Fruit fly (Drosophila melanogaster): Measurements from ENCODE around the gene Lrpprc2.

The Lrpprc2 gene

dm6 chrX:1460278-1460872, at the start of gene Lrpprc2:
Gene Lrpprc2, minus strand, starts transcription at chrX:1460617.
- no peak for TF ChIP-seq noc (tag; optimal IDR thresholded peaks at IDR 0.05)

dm6 chrX:1508241-1508823, 47.9 kb upstream of the Lrpprc2 start:
- no peak for TF ChIP-seq noc (tag; optimal IDR thresholded peaks at IDR 0.05)

DNA sequence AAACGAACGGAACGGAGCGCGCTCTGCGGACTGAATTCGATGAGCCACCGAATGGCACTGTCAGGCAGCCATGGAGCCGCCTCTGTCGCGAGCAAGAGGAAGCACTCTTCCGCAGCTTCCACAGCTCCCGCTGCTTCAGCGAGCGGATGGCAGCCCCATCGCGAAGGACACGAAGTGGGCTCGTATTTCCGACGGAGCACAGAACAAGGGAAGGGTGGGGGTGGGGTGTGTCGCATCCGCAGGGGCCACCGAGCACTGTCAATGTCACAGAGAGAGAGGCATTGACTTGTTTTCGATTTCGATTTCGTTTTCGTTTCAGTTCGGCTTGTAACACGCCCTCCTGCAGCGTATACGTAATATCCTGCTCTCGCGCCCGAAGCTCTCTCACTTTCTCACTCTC, 47.3 kb upstream of the Lrpprc2 start, which contains the start of gene Nmdar2:
TSS of gene Nmdar2 (minus strand) at position 59 of the 400 bp plus-strand sequence.
- no peak for TF ChIP-seq noc (tag; optimal IDR thresholded peaks at IDR 0.05)

dm6 chrX:1482840-1483518, 22.6 kb upstream of the Lrpprc2 start, which contains the start of the genes sta and inc:
Gene sta, minus strand, starts transcription at chrX:1483413.
Gene inc, plus strand, starts transcription at chrX:1483479.
- peak; percentile 59 for TF ChIP-seq noc (tag; optimal IDR thresholded peaks at IDR 0.05)

DNA sequence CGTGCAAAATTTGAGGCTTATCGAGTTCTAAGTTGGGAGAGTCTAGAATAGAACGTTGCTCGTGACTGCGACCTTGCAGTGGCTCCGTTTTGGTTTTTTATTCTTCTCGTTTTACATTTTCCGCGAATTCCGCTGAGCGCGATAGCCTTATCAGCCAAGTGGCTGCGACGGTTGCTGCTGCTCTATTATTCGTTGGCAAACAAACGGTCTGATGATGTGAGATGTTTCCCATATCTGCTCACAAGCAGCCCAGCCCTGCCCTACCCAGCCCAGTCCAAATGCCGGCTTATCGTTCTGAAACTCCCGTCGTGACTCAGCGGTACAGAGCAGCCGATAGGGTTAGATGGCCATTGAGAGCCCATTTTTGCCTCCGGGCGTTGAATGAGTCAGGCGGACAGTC, 20.0 kb upstream of the Lrpprc2 start:
- no peak for TF ChIP-seq noc (tag; optimal IDR thresholded peaks at IDR 0.05)

DNA sequence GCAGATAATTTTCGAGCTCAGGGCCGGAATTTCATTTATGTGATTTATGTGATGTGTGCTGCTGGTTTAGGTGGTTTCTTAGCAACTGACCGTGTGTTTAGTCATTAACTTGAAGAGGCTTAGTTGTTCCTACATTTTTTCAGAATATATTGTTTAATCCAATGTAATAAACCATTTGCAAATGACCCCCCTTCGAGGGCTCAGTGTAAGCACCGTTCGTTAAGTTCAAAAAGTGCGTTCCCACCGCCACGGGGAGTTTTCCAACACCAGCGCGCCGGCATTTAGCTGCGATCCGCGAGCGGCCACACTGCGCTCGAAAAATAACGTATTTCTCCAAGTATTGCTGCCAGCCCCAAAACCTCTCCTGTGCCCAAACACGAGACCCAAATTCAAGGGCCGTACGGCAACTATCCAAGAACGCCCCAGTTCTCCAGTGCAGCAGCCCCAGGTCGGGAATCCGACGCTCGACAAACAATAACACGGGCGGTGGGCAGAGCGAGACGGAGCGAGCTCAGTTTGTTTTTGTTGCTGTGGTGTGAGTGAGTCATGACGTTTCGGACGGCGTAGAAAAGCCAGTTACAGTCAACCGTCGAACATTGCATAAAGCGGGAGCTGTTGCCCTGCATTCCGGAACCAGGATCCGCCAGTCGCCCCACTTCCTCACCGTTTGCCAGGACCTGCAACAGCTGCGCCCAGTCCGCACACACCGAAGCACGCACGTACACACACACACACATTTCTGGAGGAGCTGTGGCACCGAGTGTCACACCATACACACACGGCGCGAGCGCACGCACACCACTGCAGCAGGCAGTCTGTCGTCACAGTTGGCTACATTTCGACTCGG, 18.1 kb upstream of the Lrpprc2 start, which contains the start of gene rush:
TSS of gene rush (plus strand) at position 277 of the 847 bp plus-strand sequence.
- no peak for TF ChIP-seq noc (tag; optimal IDR thresholded peaks at IDR 0.05)

DNA sequence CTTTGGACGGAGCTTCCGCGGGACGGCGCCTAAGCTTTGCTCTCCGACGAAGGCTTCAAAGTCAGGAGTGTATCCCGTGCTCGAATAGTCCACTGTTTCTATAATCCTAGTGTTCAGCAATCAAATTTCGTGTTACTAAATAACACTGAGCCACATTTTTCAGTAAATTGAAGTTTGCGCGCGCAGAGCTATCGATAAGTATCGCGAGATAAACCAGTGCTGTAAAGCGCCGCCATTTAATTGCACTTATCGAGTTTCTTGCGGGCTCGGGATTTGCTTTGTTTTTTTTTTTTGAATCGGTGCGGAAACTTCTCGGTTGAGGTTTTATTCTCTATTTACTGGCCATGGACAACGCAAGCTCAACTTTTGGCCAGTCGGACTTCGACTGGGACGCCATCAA, 16.4 kb upstream of the Lrpprc2 start, which contains the start of the genes Rab27 and mei-38:
TSS of gene Rab27 (minus strand) at position 127 of the 400 bp plus-strand sequence.
TSS of gene mei-38 (plus strand) at position 216 of the 400 bp plus-strand sequence.
- no peak for TF ChIP-seq noc (tag; optimal IDR thresholded peaks at IDR 0.05)

- no peak for TF ChIP-seq noc (tag; optimal IDR thresholded peaks at IDR 0.05)
These were observed 16.0 kb upstream of the Lrpprc2 start for dm6 chrX:1476436-1476835.

- TF ChIP-seq noc (tag; optimal IDR thresholded peaks at IDR 0.05): no peak
These were observed 11.8 kb upstream of the Lrpprc2 start, which contains the start of gene CG14780 for dm6 chrX:1472222-1472621. Gene CG14780, plus strand, starts transcription at chrX:1472522.

DNA sequence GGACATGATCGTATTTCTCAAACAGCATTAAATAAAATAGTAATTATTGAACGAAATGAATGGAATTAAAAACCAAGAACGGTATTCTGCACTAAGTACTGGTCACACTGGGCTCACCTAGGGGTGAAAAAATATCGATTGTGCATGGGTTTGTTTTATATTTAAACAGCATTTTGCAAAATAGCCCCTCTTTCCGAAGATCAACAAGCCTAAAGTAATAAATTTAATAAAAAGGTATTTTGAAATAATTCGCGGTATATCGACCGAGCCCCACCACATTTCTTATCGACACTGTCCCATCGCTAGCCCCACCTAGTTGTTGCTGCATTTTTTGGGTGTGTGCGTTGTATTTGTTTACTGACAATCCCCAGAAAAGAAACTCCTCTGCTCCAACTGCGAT, 10.1 kb upstream of the Lrpprc2 start, which contains the start of gene pck:
TSS of gene pck (plus strand) at position 105 of the 400 bp plus-strand sequence.
- peak; percentile 47 for TF ChIP-seq noc (tag; optimal IDR thresholded peaks at IDR 0.05)

- no peak for TF ChIP-seq noc (tag; optimal IDR thresholded peaks at IDR 0.05)
These were observed 9.3 kb upstream of the Lrpprc2 start, which contains the start of gene CG32808 for dm6 chrX:1469717-1470116. Gene CG32808, minus strand, starts transcription at chrX:1469817.

DNA sequence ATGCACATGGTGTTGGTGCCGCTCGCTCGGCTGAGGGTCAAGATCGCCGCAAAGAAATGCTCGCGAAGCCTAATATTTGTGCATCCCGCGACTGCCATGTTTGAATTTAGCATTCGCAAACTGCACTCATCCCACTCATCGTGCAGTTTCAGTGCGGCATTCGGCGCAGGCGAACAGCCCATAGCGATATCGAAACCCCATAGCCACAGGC, 6.9 kb upstream of the Lrpprc2 start, which contains the start of gene CG14778:
TSS of gene CG14778 (plus strand) at position 112 of the 211 bp plus-strand sequence.
- TF ChIP-seq noc (tag; optimal IDR thresholded peaks at IDR 0.05): no peak

dm6 chrX:1466505-1467381, 6.3 kb upstream of the Lrpprc2 start:
- peak; percentile 22 for TF ChIP-seq noc (tag; optimal IDR thresholded peaks at IDR 0.05)

- no peak for TF ChIP-seq noc (tag; optimal IDR thresholded peaks at IDR 0.05)
These were observed 5.5 kb upstream of the Lrpprc2 start, which contains the start of the genes O-fut2 and CG14777 for dm6 chrX:1465707-1466504. Gene O-fut2, minus strand, starts transcription at chrX:1465996. Gene CG14777, plus strand, starts transcription at chrX:1466134.
